Worm (Caenorhabditis elegans): ENCODE measurements around the gene srab-8.

- no peak for TF ChIP-seq tbx-2 (tag; optimal IDR thresholded peaks at IDR 0.05)
- no peak for TF ChIP-seq fkh-10 (GFP tag; optimal IDR thresholded peaks at IDR 0.05)
- no peak for TF ChIP-seq F13H6.1 (tag; optimal IDR thresholded peaks at IDR 0.05)
- no peak for TF ChIP-seq pag-3 (tag; optimal IDR thresholded peaks at IDR 0.05; ENCODE audit: borderline replicate concordance)
These were observed 13.1 kb upstream of the srab-8 start for ce11 chrV:3163143-3163542.
